Worm (Caenorhabditis elegans) whole organism, late embryonic: Measurements from ENCODE around the gene Y7A5A.3.

ENCODE experiments used
- K02D7.2 ChIP-seq: sonication (generic microtip); optimal IDR thresholded peaks from 2 replicates; lab custom pipeline; 2017; ENCODE audit warnings: mild to moderate bottlenecking, missing genetic modification characterization, missing compliant biosample characterization
- ceh-30 ChIP-seq: fragments of 150-350 bp; optimal IDR thresholded peaks from 2 replicates; lab custom pipeline; 2014; ENCODE audit warnings: missing biosample characterization, missing genetic modification characterization
- fkh-10 ChIP-seq: fragments of 150-350 bp; optimal IDR thresholded peaks from 2 replicates; lab custom pipeline; 2014; ENCODE audit warnings: missing biosample characterization, missing genetic modification reagents, missing genetic modification characterization
- fkh-6 ChIP-seq: sonication (generic microtip); optimal IDR thresholded peaks from 2 replicates; lab custom pipeline; 2016; ENCODE audit warnings: missing genetic modification characterization, missing compliant biosample characterization
- pat-9 ChIP-seq: fragments of 200-800 bp; sonication (Bioruptor generic); optimal IDR thresholded peaks from 2 replicates; lab custom pipeline; 2018; ENCODE audit warnings: mild to moderate bottlenecking, missing genetic modification characterization, moderate library complexity, missing compliant biosample characterization
- pha-4 ChIP-seq: fragments of 150-350 bp; optimal IDR thresholded peaks from 2 replicates; lab custom pipeline; 2018; ENCODE audit warnings: missing biosample characterization, missing genetic modification reagents, missing genetic modification characterization
- pqm-1 ChIP-seq: sonication (generic microtip); optimal IDR thresholded peaks from 2 replicates; lab custom pipeline; 2016; ENCODE audit warnings: missing genetic modification characterization, missing compliant biosample characterization
- rnt-1 ChIP-seq: sonication (generic microtip); optimal IDR thresholded peaks from 2 replicates; lab custom pipeline; 2016; ENCODE audit warnings: missing genetic modification characterization, missing compliant biosample characterization
- tbx-2 ChIP-seq: sonication (generic microtip); optimal IDR thresholded peaks from 2 replicates; lab custom pipeline; 2016; ENCODE audit warnings: missing genetic modification characterization, missing compliant biosample characterization
- unc-86 ChIP-seq: sonication (generic microtip); optimal IDR thresholded peaks from 2 replicates; lab custom pipeline; 2016; ENCODE audit warnings: missing genetic modification characterization, missing compliant biosample characterization

DNA sequence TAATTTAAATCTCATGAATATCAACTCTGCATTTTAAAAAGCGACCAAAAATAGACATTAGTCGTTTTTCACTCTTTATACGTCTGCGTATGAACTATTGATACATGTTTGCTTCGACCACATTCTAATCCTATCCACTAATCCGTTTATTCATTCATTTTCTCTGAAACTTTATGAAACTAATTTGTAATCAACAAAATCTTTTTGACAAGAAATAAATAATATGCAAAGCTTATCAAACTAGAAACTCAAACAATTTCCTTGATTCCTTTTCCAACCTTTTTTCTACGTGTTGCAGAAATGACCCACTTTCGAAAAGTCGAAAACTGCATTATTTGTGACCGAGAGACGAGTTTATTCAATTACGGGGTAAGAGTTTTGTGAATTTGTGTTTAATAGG, 42.2 kb downstream of the Y7A5A.3 start, which contains the start of gene nhr-255:
- TF ChIP-seq ceh-30 (tag; lab: Kevin White, UChicago) (no peak), K02D7.2 (tag; lab: Kevin White, UChicago) (no peak), pat-9 (tag; lab: Kevin White, UChicago) (no peak), pha-4 (tag; lab: Kevin White, UChicago) (no peak), pqm-1 (tag; lab: Kevin White, UChicago) (no peak), fkh-6 (tag; lab: Kevin White, UChicago) (no peak), fkh-10 (no peak), unc-86 (tag; lab: Kevin White, UChicago) (no peak), rnt-1 (tag; lab: Kevin White, UChicago) (no peak), tbx-2 (tag; lab: Kevin White, UChicago) (no peak)
